Worm (Caenorhabditis elegans): ENCODE data around the gene gst-17.

- no peak for TF ChIP-seq sox-4 (tag; optimal IDR thresholded peaks at IDR 0.05)
- no peak for TF ChIP-seq ztf-11 (tag; optimal IDR thresholded peaks at IDR 0.05)
- no peak for TF ChIP-seq nhr-237 (tag; optimal IDR thresholded peaks at IDR 0.05)
- TF ChIP-seq aha-1 (tag; optimal IDR thresholded peaks at IDR 0.05): no peak
- no peak for TF ChIP-seq ama-1 (optimal IDR thresholded peaks at IDR 0.05)
- no peak for TF ChIP-seq hlh-17 (GFP tag; optimal IDR thresholded peaks at IDR 0.05; ENCODE audit: borderline replicate concordance)
- no peak for TF ChIP-seq aly-2 (tag; optimal IDR thresholded peaks at IDR 0.05)
- no peak for TF ChIP-seq ets-5 (GFP tag; IDR thresholded peaks at IDR 0.05)
These were observed 20.9 kb downstream of the gst-17 start, which contains the start of gene gst-20 for ce11 chrII:13609655-13610054.
